Worm (Caenorhabditis elegans): ENCODE data around the gene F58H1.8.

Gene F58H1.8

ce11 chrV:11891143-11891862, 43.6 kb upstream of the F58H1.8 start, which contains the start of the genes sodh-2 and srx-76:
TSS of gene sodh-2 (minus strand) at chrV:11891243.
TSS of gene srx-76 (plus strand) at chrV:11891812.
- TF ChIP-seq unc-62 (GFP tag; optimal IDR thresholded peaks at IDR 0.05 in 1 of 2): peak in 1 of 2 experiments; percentile 85
- TF ChIP-seq unc-62 (tag; optimal IDR thresholded peaks at IDR 0.05): no peak
- TF ChIP-seq Y75B8A.6 (GFP tag; IDR thresholded peaks at IDR 0.05): no peak
- TF ChIP-seq ama-1 (optimal IDR thresholded peaks at IDR 0.05): no peak
- no peak for TF ChIP-seq egl-43 (GFP tag; IDR thresholded peaks at IDR 0.05)
- peak; percentile 20 for TF ChIP-seq nhr-28 (tag; optimal IDR thresholded peaks at IDR 0.05)
- TF ChIP-seq nhr-25 (tag; optimal IDR thresholded peaks at IDR 0.05; ENCODE audit: borderline replicate concordance, insufficient read depth): no peak
- no peak for TF ChIP-seq nhr-41 (GFP tag; IDR thresholded peaks at IDR 0.05)
- TF ChIP-seq dve-1 (tag; optimal IDR thresholded peaks at IDR 0.05; ENCODE audit: insufficient read depth): peak; percentile 39
- no peak for TF ChIP-seq mdt-29 (GFP tag; IDR thresholded peaks at IDR 0.05)
- no peak for TF ChIP-seq nhr-11 (tag; optimal IDR thresholded peaks at IDR 0.05)
- TF ChIP-seq attf-4 (tag; optimal IDR thresholded peaks at IDR 0.05): no peak

- peak in 1 of 2 experiments; percentile 94 for TF ChIP-seq unc-62 (GFP tag; optimal IDR thresholded peaks at IDR 0.05 in 1 of 2)
- TF ChIP-seq unc-62 (tag; optimal IDR thresholded peaks at IDR 0.05): no peak
- TF ChIP-seq nhr-11 (tag; optimal IDR thresholded peaks at IDR 0.05): no peak
Measured at ce11 chrV:11893975-11894374, 41.0 kb upstream of the F58H1.8 start, which contains the start of gene K12G11.6. TSS of gene K12G11.6 (plus strand) at chrV:11894331.

- TF ChIP-seq daf-8 (GFP tag; IDR thresholded peaks at IDR 0.05): no peak
- no peak for TF ChIP-seq ztf-7 (tag; optimal IDR thresholded peaks at IDR 0.05)
- TF ChIP-seq lin-13 (GFP tag; optimal IDR thresholded peaks at IDR 0.05): no peak
- no peak for TF ChIP-seq pha-4 (GFP tag; IDR thresholded peaks at IDR 0.05)
- TF ChIP-seq pha-4 (tag; optimal IDR thresholded peaks at IDR 0.05): peak; percentile 53
- TF ChIP-seq duxl-1 (tag; optimal IDR thresholded peaks at IDR 0.05; ENCODE audit: poor library complexity): no peak
- TF ChIP-seq nhr-6 (tag; optimal IDR thresholded peaks at IDR 0.05): peak; percentile 34
- TF ChIP-seq lin-39 (tag; optimal IDR thresholded peaks at IDR 0.05): no peak
- no peak for TF ChIP-seq R02D3.7 (tag; optimal IDR thresholded peaks at IDR 0.05)
- no peak for TF ChIP-seq dmd-8 (GFP tag; IDR thresholded peaks at IDR 0.05)
- TF ChIP-seq nhr-42 (GFP tag; IDR thresholded peaks at IDR 0.05): no peak
- TF ChIP-seq gei-8 (GFP tag; optimal IDR thresholded peaks at IDR 0.05): no peak
- no peak for TF ChIP-seq ceh-82 (tag; optimal IDR thresholded peaks at IDR 0.05)
- TF ChIP-seq mes-2 (tag; optimal IDR thresholded peaks at IDR 0.05; ENCODE audit: poor library complexity, severe bottlenecking): peak; percentile 68
- TF ChIP-seq nhr-102 (tag; optimal IDR thresholded peaks at IDR 0.05): no peak
- no peak for TF ChIP-seq snpc-1.2 (GFP tag; IDR thresholded peaks at IDR 0.05)
- no peak for TF ChIP-seq attf-4 (tag; optimal IDR thresholded peaks at IDR 0.05)
- TF ChIP-seq fos-1 (tag; optimal IDR thresholded peaks at IDR 0.05): no peak
- TF ChIP-seq aly-2 (tag; optimal IDR thresholded peaks at IDR 0.05): no peak
- no peak for TF ChIP-seq ztf-11 (tag; optimal IDR thresholded peaks at IDR 0.05)
- TF ChIP-seq mdl-1 (tag; optimal IDR thresholded peaks at IDR 0.05): no peak
- peak in 1 of 2 experiments; percentile 47 for TF ChIP-seq lsy-2 (tag; optimal IDR thresholded peaks at IDR 0.05)
- TF ChIP-seq nhr-28 (tag; optimal IDR thresholded peaks at IDR 0.05): peak; percentile 56
- TF ChIP-seq set-16 (GFP tag; IDR thresholded peaks at IDR 0.05): no peak
- no peak for TF ChIP-seq madf-9 (GFP tag; conservative IDR thresholded peaks at IDR 0.05)
- no peak for TF ChIP-seq D1046.2 (GFP tag; IDR thresholded peaks at IDR 0.05)
- no peak for TF ChIP-seq lin-1 (GFP tag; IDR thresholded peaks at IDR 0.05)
- peak; percentile 54 for TF ChIP-seq dve-1 (tag; optimal IDR thresholded peaks at IDR 0.05; ENCODE audit: insufficient read depth)
- TF ChIP-seq madf-5 (GFP tag; IDR thresholded peaks at IDR 0.05): no peak
- no peak for TF ChIP-seq php-3 (GFP tag; IDR thresholded peaks at IDR 0.05)
- no peak for TF ChIP-seq F10B5.3 (tag; optimal IDR thresholded peaks at IDR 0.05)
- TF ChIP-seq vab-7 (GFP tag; IDR thresholded peaks at IDR 0.05): no peak
- TF ChIP-seq unc-39 (tag; optimal IDR thresholded peaks at IDR 0.05): no peak
- TF ChIP-seq rbr-2 (tag; optimal IDR thresholded peaks at IDR 0.05): peak; percentile 23
- no peak for TF ChIP-seq nhr-11 (tag; optimal IDR thresholded peaks at IDR 0.05)
- 0 out of 2 replicates have a peak, but pooled peaks have one; percentile 29 for TF ChIP-seq dmd-9 (GFP tag; IDR thresholded peaks at IDR 0.05)
- no peak for TF ChIP-seq nhr-48 (tag; optimal IDR thresholded peaks at IDR 0.05)
Measured at ce11 chrV:11896322-11896898, 38.5 kb upstream of the F58H1.8 start.
